Worm (Caenorhabditis elegans) whole organism, L4/young adult: ENCODE measurements around the gene atgp-2.

Experiments
- dao-5 ChIP-seq: sonication (generic microtip); optimal IDR thresholded peaks from 2 replicates; lab custom pipeline; 2016; ENCODE audit warnings: missing genotype, missing genetic modification characterization, moderate library complexity, missing compliant biosample characterization
- him-1 ChIP-seq: sonication (generic microtip); optimal IDR thresholded peaks from 2 replicates; lab custom pipeline; 2016; ENCODE audit warnings: missing genotype, missing genetic modification reagents, missing genetic modification characterization, missing compliant biosample characterization

DNA sequence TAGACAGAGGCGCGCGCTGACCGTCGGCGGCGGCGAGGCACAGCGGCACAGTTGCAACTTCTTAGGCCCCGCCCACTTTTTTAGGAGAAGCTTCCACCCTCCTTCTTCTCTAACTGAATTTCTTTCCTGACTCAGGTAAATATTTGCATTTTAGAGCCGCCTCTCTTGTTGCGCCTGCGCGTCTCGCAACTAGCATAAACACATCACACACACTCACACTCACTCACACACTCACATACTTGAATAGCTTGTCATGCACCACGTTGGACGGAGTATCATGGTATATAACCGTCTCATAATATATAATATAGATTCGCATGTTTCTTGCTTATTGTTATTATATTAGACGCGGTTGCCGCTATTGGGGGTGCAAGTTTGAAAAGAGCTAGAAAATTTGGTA lies 40.5 kb upstream of the atgp-2 start, which contains the start of gene unc-52:
- no peak for TF ChIP-seq him-1
- TF ChIP-seq dao-5 (tag; lab: Kevin White, UChicago), result no peak
